Fruit fly (Drosophila melanogaster) whole organism, embryonic: ENCODE measurements around the gene Sam-S.
A peak's percentile ranks its signal among the peaks of the same experiment; 100 is the strongest.

Experiments
- Asciz ChIP-seq: fragments of 200-800 bp; sonication (Bioruptor generic); optimal IDR thresholded peaks from 2 replicates; lab custom pipeline; 2017; ENCODE audit warnings: missing biosample characterization, mild to moderate bottlenecking, missing genetic modification characterization, missing genetic modification reagents
- B-H1 ChIP-seq: fragments of 200-800 bp; sonication (Bioruptor generic); IDR thresholded peaks from 3 replicates; pipeline ENCODE4 v1.3.6; 2022; ENCODE audit warnings: missing biosample characterization, missing genetic modification characterization
- Bgb ChIP-seq: fragments of 200-800 bp; sonication (Bioruptor generic); IDR thresholded peaks from 2 replicates; pipeline ENCODE4 v1.3.6; 2022; ENCODE audit warnings: missing biosample characterization, missing genetic modification characterization; ENCODE audit not compliant: partially characterized antibody
- CG10543 ChIP-seq: fragments of 200-800 bp; sonication (Bioruptor generic); optimal IDR thresholded peaks from 3 replicates; lab custom pipeline; 2017; ENCODE audit warnings: missing biosample characterization, mild to moderate bottlenecking, missing genetic modification characterization, moderate library complexity
- CG10565 ChIP-seq: fragments of 200-800 bp; sonication (Bioruptor generic); optimal IDR thresholded peaks from 3 replicates; lab custom pipeline; 2016; ENCODE audit warnings: missing biosample characterization, mild to moderate bottlenecking, missing genetic modification characterization
- CG11504 ChIP-seq: fragments of 200-800 bp; sonication (Bioruptor generic); optimal IDR thresholded peaks from 3 replicates; lab custom pipeline; 2019; ENCODE audit warnings: missing biosample characterization, mild to moderate bottlenecking, missing genetic modification characterization, moderate library complexity
- CG12104 ChIP-seq: fragments of 200-800 bp; sonication (Bioruptor generic); optimal IDR thresholded peaks from 3 replicates; lab custom pipeline; 2016; ENCODE audit warnings: missing biosample characterization, missing genetic modification characterization
- CG12769 ChIP-seq: fragments of 200-800 bp; sonication (Bioruptor generic); optimal IDR thresholded peaks from 2 replicates; lab custom pipeline; 2019; ENCODE audit warnings: missing biosample characterization, mild to moderate bottlenecking, missing genetic modification characterization, moderate library complexity
- CG13775 ChIP-seq: fragments of 200-800 bp; sonication (Bioruptor generic); optimal IDR thresholded peaks from 3 replicates; lab custom pipeline; 2017; ENCODE audit warnings: missing biosample characterization, mild to moderate bottlenecking, missing genetic modification characterization
- CG13894 ChIP-seq: fragments of 200-800 bp; sonication (Bioruptor generic); optimal IDR thresholded peaks from 3 replicates; lab custom pipeline; 2018; ENCODE audit warnings: missing biosample characterization, mild to moderate bottlenecking, missing genetic modification characterization, moderate library complexity
- CG14014 ChIP-seq: fragments of 200-800 bp; sonication (Bioruptor generic); IDR thresholded peaks from 2 replicates; pipeline ENCODE4 v1.3.6; 2022; ENCODE audit warnings: missing biosample characterization, missing genetic modification characterization
- CG15011 ChIP-seq: fragments of 200-800 bp; sonication (Bioruptor generic); optimal IDR thresholded peaks from 3 replicates; lab custom pipeline; 2018; ENCODE audit warnings: missing biosample characterization, mild to moderate bottlenecking, missing genetic modification characterization
- CG15601 ChIP-seq: fragments of 200-800 bp; sonication (Bioruptor generic); optimal IDR thresholded peaks from 3 replicates; lab custom pipeline; 2019; ENCODE audit warnings: missing biosample characterization, mild to moderate bottlenecking, missing genetic modification characterization, moderate library complexity
- CG16815 ChIP-seq: fragments of 200-800 bp; sonication (Bioruptor generic); optimal IDR thresholded peaks from 3 replicates; lab custom pipeline; 2017; ENCODE audit warnings: missing biosample characterization, mild to moderate bottlenecking, missing genetic modification characterization
- CG17359 ChIP-seq: fragments of 200-800 bp; sonication (Bioruptor generic); optimal IDR thresholded peaks from 3 replicates; lab custom pipeline; 2018; ENCODE audit warnings: missing biosample characterization, mild to moderate bottlenecking, missing genetic modification characterization, moderate library complexity
- CG17361 ChIP-seq: fragments of 200-800 bp; sonication (Bioruptor generic); IDR thresholded peaks from 3 replicates; pipeline ENCODE4 v1.3.6; 2022; ENCODE audit warnings: missing biosample characterization, missing genetic modification characterization
- CG17802 ChIP-seq: fragments of 200-800 bp; sonication (Bioruptor generic); optimal IDR thresholded peaks from 2 replicates; lab custom pipeline; 2018; ENCODE audit warnings: missing biosample characterization, mild to moderate bottlenecking, missing genetic modification characterization, moderate library complexity
- CG1832 ChIP-seq: fragments of 200-800 bp; sonication (Bioruptor generic); optimal IDR thresholded peaks from 2 replicates; lab custom pipeline; 2017; ENCODE audit warnings: missing biosample characterization, mild to moderate bottlenecking, missing genetic modification characterization, inconsistent platforms
- CG2116 ChIP-seq: fragments of 200-800 bp; sonication (Bioruptor generic); optimal IDR thresholded peaks from 3 replicates; lab custom pipeline; 2018; ENCODE audit warnings: missing biosample characterization, mild to moderate bottlenecking, missing genetic modification characterization
- CG30020 ChIP-seq: fragments of 200-800 bp; optimal IDR thresholded peaks from 2 replicates; lab custom pipeline; 2019; ENCODE audit warnings: missing biosample characterization, mild to moderate bottlenecking, missing genetic modification characterization, moderate library complexity
- CG32532 ChIP-seq: fragments of 200-800 bp; sonication (Bioruptor generic); IDR thresholded peaks from 2 replicates; pipeline ENCODE4 v1.3.6; 2022; ENCODE audit warnings: missing biosample characterization, missing genetic modification characterization
- CG33557 ChIP-seq: fragments of 200-800 bp; sonication (Bioruptor generic); optimal IDR thresholded peaks from 2 replicates; lab custom pipeline; 2019; ENCODE audit warnings: missing biosample characterization, mild to moderate bottlenecking, missing genetic modification characterization, moderate library complexity
- CG4328 ChIP-seq: fragments of 200-800 bp; sonication (Bioruptor generic); optimal IDR thresholded peaks from 3 replicates; lab custom pipeline; 2017; ENCODE audit warnings: missing biosample characterization, missing genetic modification reagents, missing genetic modification characterization
- CG5180 ChIP-seq: fragments of 200-800 bp; sonication (Bioruptor generic); optimal IDR thresholded peaks from 3 replicates; lab custom pipeline; 2017; ENCODE audit warnings: missing biosample characterization, missing genetic modification characterization, mild to moderate bottlenecking, moderate library complexity, missing genetic modification reagents
- CG6689 ChIP-seq: fragments of 200-800 bp; sonication (Bioruptor generic); IDR thresholded peaks from 2 replicates; pipeline ENCODE4 v1.3.6; 2022; ENCODE audit warnings: missing biosample characterization, missing genetic modification characterization
- CG7556 ChIP-seq: fragments of 200-800 bp; sonication (Bioruptor generic); optimal IDR thresholded peaks from 2 replicates; lab custom pipeline; 2017; ENCODE audit warnings: missing biosample characterization, mild to moderate bottlenecking, missing genetic modification characterization
- CG9437 ChIP-seq: fragments of 200-800 bp; sonication (Bioruptor generic); optimal IDR thresholded peaks from 2 replicates; lab custom pipeline; 2018; ENCODE audit warnings: missing biosample characterization, mild to moderate bottlenecking, missing genetic modification characterization
- CG9932 ChIP-seq: fragments of 200-800 bp; sonication (Bioruptor generic); IDR thresholded peaks from 2 replicates; pipeline ENCODE4 v1.3.6; 2022; ENCODE audit warnings: missing biosample characterization, missing genetic modification characterization
- E2f1 ChIP-seq: fragments of 200-800 bp; sonication (Bioruptor generic); IDR thresholded peaks from 2 replicates; pipeline ENCODE4 v1.3.6; 2022; ENCODE audit warnings: missing biosample characterization, missing genetic modification characterization
- Gug ChIP-seq: fragments of 200-800 bp; sonication (Bioruptor generic); IDR thresholded peaks from 4 replicates; pipeline ENCODE4 v1.3.6; 2022; ENCODE audit warnings: missing biosample characterization, missing genetic modification characterization
- Hr3 ChIP-seq: fragments of 200-800 bp; sonication (Bioruptor generic); optimal IDR thresholded peaks from 3 replicates; lab custom pipeline; 2016; ENCODE audit warnings: missing biosample characterization, missing genetic modification characterization
- Jarid2 ChIP-seq: fragments of 200-800 bp; sonication (Bioruptor generic); optimal IDR thresholded peaks from 3 replicates; lab custom pipeline; 2017; ENCODE audit warnings: mild to moderate bottlenecking, missing biosample characterization, missing genetic modification reagents, missing genetic modification characterization
- MBD-R2 ChIP-seq: fragments of 200-800 bp; sonication (Bioruptor generic); IDR thresholded peaks from 2 replicates; pipeline ENCODE4 v1.3.6; 2022; ENCODE audit warnings: missing biosample characterization, missing genetic modification characterization
- Six4 ChIP-seq: fragments of 200-800 bp; sonication (Bioruptor generic); optimal IDR thresholded peaks from 2 replicates; lab custom pipeline; 2016; ENCODE audit warnings: missing biosample characterization, missing genetic modification characterization
- Ssrp ChIP-seq: fragments of 200-800 bp; sonication (Bioruptor generic); optimal IDR thresholded peaks from 2 replicates; lab custom pipeline; 2018; ENCODE audit warnings: missing biosample characterization, mild to moderate bottlenecking, missing genetic modification characterization, moderate library complexity
- YL-1 ChIP-seq: fragments of 200-800 bp; sonication (Bioruptor generic); optimal IDR thresholded peaks from 3 replicates; lab custom pipeline; 2017; ENCODE audit warnings: missing biosample characterization, mild to moderate bottlenecking, missing genetic modification characterization
- caup ChIP-seq: fragments of 200-800 bp; sonication (Bioruptor generic); optimal IDR thresholded peaks from 3 replicates; lab custom pipeline; 2017; ENCODE audit warnings: missing biosample characterization, mild to moderate bottlenecking, missing genetic modification characterization, moderate library complexity; ENCODE audit not compliant: severe bottlenecking
- cg ChIP-seq: fragments of 200-800 bp; sonication (Bioruptor generic); optimal IDR thresholded peaks from 3 replicates; lab custom pipeline; 2019; ENCODE audit warnings: missing biosample characterization, mild to moderate bottlenecking, missing genetic modification characterization, moderate library complexity
- cwo ChIP-seq: fragments of 200-800 bp; sonication (Bioruptor generic); optimal IDR thresholded peaks from 3 replicates; lab custom pipeline; 2017; ENCODE audit warnings: missing biosample characterization, missing genetic modification characterization, mild to moderate bottlenecking, moderate library complexity, missing genetic modification reagents
- dpn ChIP-seq, 2 experiments: fragments of 200-800 bp; sonication (Bioruptor generic); optimal IDR thresholded peaks; 3 replicates each; lab custom pipeline; 2016; ENCODE audit warnings: missing biosample characterization in 2 of 2, missing genetic modification characterization in 2 of 2
- ewg ChIP-seq: fragments of 200-800 bp; sonication (Bioruptor generic); optimal IDR thresholded peaks from 3 replicates; lab custom pipeline; 2017; ENCODE audit warnings: mild to moderate bottlenecking, missing biosample characterization, missing genetic modification reagents, missing genetic modification characterization
- gem ChIP-seq: fragments of 200-800 bp; sonication (Bioruptor generic); optimal IDR thresholded peaks from 2 replicates; lab custom pipeline; 2019; ENCODE audit warnings: missing biosample characterization, mild to moderate bottlenecking, missing genetic modification characterization, moderate library complexity
- grau ChIP-seq: fragments of 200-800 bp; optimal IDR thresholded peaks from 3 replicates; lab custom pipeline; 2019; ENCODE audit warnings: missing biosample characterization, mild to moderate bottlenecking, missing genetic modification characterization, moderate library complexity
- her ChIP-seq: fragments of 200-800 bp; sonication (Bioruptor generic); optimal IDR thresholded peaks from 2 replicates; lab custom pipeline; 2016; ENCODE audit warnings: missing biosample characterization, missing genetic modification characterization
- insv ChIP-seq, 2 experiments: fragments of 200-800 bp; sonication (Bioruptor generic); optimal IDR thresholded peaks; 3 replicates each; lab custom pipeline; 2016 to 2018; ENCODE audit warnings: missing biosample characterization in 2 of 2, missing genetic modification characterization in 2 of 2
- lmd ChIP-seq: fragments of 200-800 bp; sonication (Bioruptor generic); IDR thresholded peaks from 2 replicates; pipeline ENCODE4 v1.3.6; 2022; ENCODE audit warnings: missing biosample characterization, missing genetic modification characterization
- nau ChIP-seq: fragments of 200-800 bp; sonication (Bioruptor generic); optimal IDR thresholded peaks from 3 replicates; lab custom pipeline; 2017; ENCODE audit warnings: missing biosample characterization, mild to moderate bottlenecking, missing genetic modification characterization, missing genetic modification reagents
- so ChIP-seq: fragments of 200-800 bp; sonication (Bioruptor generic); IDR thresholded peaks from 3 replicates; pipeline ENCODE4 v1.3.6; 2022; ENCODE audit warnings: missing biosample characterization, missing genetic modification characterization
- sqz ChIP-seq: fragments of 200-800 bp; sonication (Bioruptor generic); optimal IDR thresholded peaks from 3 replicates; lab custom pipeline; 2018; ENCODE audit warnings: missing biosample characterization, mild to moderate bottlenecking, missing genetic modification characterization

The Sam-S gene

DNA sequence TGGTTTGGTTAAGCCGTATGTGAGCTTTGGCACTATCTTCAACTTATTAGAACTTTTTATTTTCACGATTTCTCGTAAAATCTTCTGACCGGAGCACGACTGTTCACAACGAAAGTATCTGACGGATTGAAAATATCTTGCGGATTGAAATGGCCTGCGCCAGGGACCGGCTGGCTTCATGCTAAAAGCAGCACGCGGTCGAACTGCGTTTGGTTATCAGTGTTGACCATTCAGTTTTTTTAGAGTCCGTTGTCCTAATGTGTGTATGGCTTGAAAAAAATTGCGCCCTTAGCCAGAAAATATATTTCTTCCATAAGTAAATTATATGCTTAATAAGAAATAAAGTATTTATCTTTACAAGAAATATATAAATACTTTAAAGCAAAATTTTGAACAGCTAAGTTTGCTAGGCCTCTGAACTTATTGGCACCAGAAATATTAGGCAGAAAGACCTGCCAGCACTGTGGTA lies 19.4 kb upstream of the Sam-S start, which contains the start of gene net (continued):
- TF ChIP-seq cg (no peak), CG15601 (peak; percentile 92), CG7556 (peak; percentile 76), Bgb (peak; percentile 18; the same call in 1 of the 2 replicates), Ssrp (tag; lab: Kevin White, UChicago) (peak; percentile 30), CG33557 (GFP tag; lab: Kevin White, UChicago) (peak; percentile 73), CG5180 (GFP tag; lab: Kevin White, UChicago) (peak; percentile 100), ewg (peak; percentile 38), caup (GFP tag; lab: Kevin White, UChicago) (peak; percentile 69), CG4328 (GFP tag; lab: Kevin White, UChicago) (peak; percentile 74), Six4 (GFP tag; lab: Kevin White, UChicago) (peak; percentile 44), CG9437 (GFP tag; lab: Kevin White, UChicago) (peak; percentile 62), CG30020 (tag; lab: Kevin White, UChicago) (peak; percentile 30), CG9932 (GFP tag; lab: Robert Waterston, UW) (peak; percentile 74), CG11504 (peak; percentile 80), CG15011 (GFP tag; lab: Kevin White, UChicago) (peak; percentile 69), CG12104 (GFP tag; lab: Kevin White, UChicago) (peak; percentile 50), Asciz (peak; percentile 48), her (peak; percentile 1), CG1832 (no peak), CG17359 (tag; lab: Kevin White, UChicago) (peak; percentile 55), Jarid2 (peak; percentile 57), insv (GFP tag; optimal IDR thresholded peaks at IDR 0.05; lab: Kevin White, UChicago) (peak in 1 of 2 experiments; percentile 52), grau (tag; lab: Kevin White, UChicago) (peak; percentile 87), CG16815 (peak; percentile 40), CG10543 (peak; percentile 86), MBD-R2 (GFP tag; lab: Robert Waterston, UW) (peak; percentile 45; the same call in 1 of the 2 replicates), CG14014 (peak; percentile 79; the same call in 1 of the 2 replicates), so (GFP tag; lab: Robert Waterston, UW) (no peak), B-H1 (GFP tag; lab: Robert Waterston, UW) (no peak), CG17802 (tag; lab: Kevin White, UChicago) (peak; percentile 15), cwo (GFP tag; lab: Kevin White, UChicago) (peak; percentile 73), CG32532 (GFP tag; lab: Robert Waterston, UW) (peak; percentile 67), CG10565 (GFP tag; lab: Kevin White, UChicago) (no peak), lmd (peak; percentile 50; the same call in 1 of the 2 replicates), Gug (no peak), nau (GFP tag; lab: Kevin White, UChicago) (peak; percentile 77), sqz (GFP tag; lab: Kevin White, UChicago) (peak; percentile 74), E2f1 (0 out of 2 replicates have a peak, but pooled peaks have one; percentile 37), CG13775 (GFP tag; lab: Kevin White, UChicago) (peak; percentile 59), dpn (GFP tag; optimal IDR thresholded peaks at IDR 0.05; lab: Kevin White, UChicago) (peak in 1 of 2 experiments; percentile 61), CG2116 (GFP tag; lab: Kevin White, UChicago) (peak; percentile 29), YL-1 (peak; percentile 27), gem (tag; lab: Kevin White, UChicago) (peak; percentile 79), CG6689 (0 out of 2 replicates have a peak, but pooled peaks have one; percentile 35), CG12769 (tag; lab: Kevin White, UChicago) (peak; percentile 68), CG13894 (tag; lab: Kevin White, UChicago) (peak; percentile 85), CG17361 (GFP tag; lab: Robert Waterston, UW) (peak; percentile 77), Hr3 (GFP tag; lab: Kevin White, UChicago) (peak; percentile 47)
